Worm (Caenorhabditis elegans) whole organism, late embryonic: ENCODE results near the gene nspb-1.
A peak's percentile ranks its signal among the peaks of the same experiment; 100 is the strongest.

Source experiments
- C38D4.7 ChIP-seq: fragments of 200-800 bp; sonication (Bioruptor generic); optimal IDR thresholded peaks from 2 replicates; lab custom pipeline; 2018; ENCODE audit warnings: mild to moderate bottlenecking, missing genetic modification characterization, moderate library complexity, missing compliant biosample characterization
- F13H6.1 ChIP-seq: sonication (generic microtip); optimal IDR thresholded peaks from 2 replicates; lab custom pipeline; 2016; ENCODE audit warnings: missing genetic modification characterization, missing compliant biosample characterization
- K02D7.2 ChIP-seq: sonication (generic microtip); optimal IDR thresholded peaks from 2 replicates; lab custom pipeline; 2017; ENCODE audit warnings: mild to moderate bottlenecking, missing genetic modification characterization, missing compliant biosample characterization
- K09A11.1 ChIP-seq: sonication (generic microtip); optimal IDR thresholded peaks from 2 replicates; lab custom pipeline; 2017; ENCODE audit warnings: antibody characterized with exemption, mild to moderate bottlenecking, missing genetic modification characterization, missing compliant biosample characterization; ENCODE audit not compliant: insufficient read depth
- ahr-1 ChIP-seq: sonication (generic microtip); optimal IDR thresholded peaks from 2 replicates; lab custom pipeline; 2016; ENCODE audit warnings: missing genetic modification characterization, missing compliant biosample characterization
- ama-1 ChIP-seq: fragments of 150-350 bp; optimal IDR thresholded peaks from 2 replicates; lab custom pipeline; 2014
- ceh-18 ChIP-seq: sonication (generic microtip); optimal IDR thresholded peaks from 2 replicates; lab custom pipeline; 2016; ENCODE audit warnings: missing genetic modification characterization, missing compliant biosample characterization
- ceh-19 ChIP-seq: fragments of 200-800 bp; sonication (Bioruptor generic); optimal IDR thresholded peaks from 2 replicates; lab custom pipeline; 2018; ENCODE audit warnings: mild to moderate bottlenecking, missing genetic modification characterization, missing compliant biosample characterization
- ceh-2 ChIP-seq: sonication (generic microtip); optimal IDR thresholded peaks from 2 replicates; lab custom pipeline; 2016; ENCODE audit warnings: missing genotype, missing genetic modification characterization, missing compliant biosample characterization
- ceh-24 ChIP-seq: sonication (generic microtip); optimal IDR thresholded peaks from 2 replicates; lab custom pipeline; 2016; ENCODE audit warnings: mild to moderate bottlenecking, missing genetic modification characterization, missing compliant biosample characterization
- ceh-45 ChIP-seq: fragments of 200-800 bp; sonication (Bioruptor generic); IDR thresholded peaks from 2 replicates; pipeline ENCODE4 v1.3.6; 2022; ENCODE audit warnings: missing genetic modification reagents, missing genetic modification characterization, missing compliant biosample characterization
- ceh-6 ChIP-seq: fragments of 200-800 bp; sonication (Bioruptor generic); optimal IDR thresholded peaks from 2 replicates; lab custom pipeline; 2018; ENCODE audit warnings: mild to moderate bottlenecking, missing genetic modification characterization, missing compliant biosample characterization
- che-1 ChIP-seq: sonication (generic microtip); optimal IDR thresholded peaks from 2 replicates; lab custom pipeline; 2016; ENCODE audit warnings: mild to moderate bottlenecking, missing genetic modification characterization, missing compliant biosample characterization
- dmd-4 ChIP-seq: sonication (generic microtip); optimal IDR thresholded peaks from 2 replicates; lab custom pipeline; 2016; ENCODE audit warnings: borderline replicate concordance, missing genetic modification characterization, missing compliant biosample characterization
- dve-1 ChIP-seq: sonication (generic microtip); optimal IDR thresholded peaks from 2 replicates; lab custom pipeline; 2017; ENCODE audit warnings: antibody characterized with exemption, mild to moderate bottlenecking, missing genetic modification characterization, missing compliant biosample characterization
- eyg-1 ChIP-seq: sonication (generic microtip); optimal IDR thresholded peaks from 2 replicates; lab custom pipeline; 2016; ENCODE audit warnings: missing genotype, missing genetic modification characterization, missing compliant biosample characterization
- fax-1 ChIP-seq: sonication (generic microtip); optimal IDR thresholded peaks from 2 replicates; lab custom pipeline; 2016; ENCODE audit warnings: missing genotype, missing genetic modification characterization, missing compliant biosample characterization
- gmeb-2 ChIP-seq: sonication (generic microtip); optimal IDR thresholded peaks from 2 replicates; lab custom pipeline; 2016; ENCODE audit warnings: missing genetic modification characterization, inconsistent platforms, missing compliant biosample characterization
- hlh-6 ChIP-seq: sonication (generic microtip); optimal IDR thresholded peaks from 2 replicates; lab custom pipeline; 2016; ENCODE audit warnings: missing genotype, missing genetic modification characterization, missing compliant biosample characterization
- hlh-8 ChIP-seq: sonication (generic microtip); optimal IDR thresholded peaks from 2 replicates; lab custom pipeline; 2016; ENCODE audit warnings: missing genotype, missing genetic modification characterization, missing compliant biosample characterization
- lin-11 ChIP-seq: fragments of 200-800 bp; sonication (Bioruptor generic); optimal IDR thresholded peaks from 2 replicates; lab custom pipeline; 2018; ENCODE audit warnings: mild to moderate bottlenecking, missing genetic modification characterization, missing compliant biosample characterization
- madf-2 ChIP-seq: sonication (generic microtip); optimal IDR thresholded peaks from 2 replicates; lab custom pipeline; 2017; ENCODE audit warnings: missing genetic modification characterization, missing compliant biosample characterization
- mec-3 ChIP-seq: sonication (generic microtip); optimal IDR thresholded peaks from 2 replicates; lab custom pipeline; 2016; ENCODE audit warnings: borderline replicate concordance, missing genetic modification characterization, missing compliant biosample characterization
- nfya-1 ChIP-seq: sonication (generic microtip); optimal IDR thresholded peaks from 2 replicates; lab custom pipeline; 2017; ENCODE audit warnings: missing genetic modification characterization, mild to moderate bottlenecking, missing compliant biosample characterization, antibody characterized with exemption, moderate library complexity
- nhr-11 ChIP-seq: fragments of 150-350 bp; optimal IDR thresholded peaks from 2 replicates; lab custom pipeline; 2014; ENCODE audit warnings: missing biosample characterization, missing genetic modification characterization
- nhr-232 ChIP-seq: sonication (generic microtip); optimal IDR thresholded peaks from 2 replicates; lab custom pipeline; 2016; ENCODE audit warnings: missing genetic modification characterization, missing compliant biosample characterization
- odd-2 ChIP-seq: sonication (generic microtip); optimal IDR thresholded peaks from 2 replicates; lab custom pipeline; 2017; ENCODE audit warnings: antibody characterized with exemption, mild to moderate bottlenecking, missing genetic modification characterization, missing compliant biosample characterization
- pag-3 ChIP-seq: sonication (generic microtip); optimal IDR thresholded peaks from 2 replicates; lab custom pipeline; 2016; ENCODE audit warnings: missing compliant biosample characterization, missing genetic modification characterization, borderline replicate concordance
- pat-9 ChIP-seq: fragments of 200-800 bp; sonication (Bioruptor generic); optimal IDR thresholded peaks from 2 replicates; lab custom pipeline; 2018; ENCODE audit warnings: mild to moderate bottlenecking, missing genetic modification characterization, moderate library complexity, missing compliant biosample characterization
- pha-4 ChIP-seq: fragments of 150-350 bp; optimal IDR thresholded peaks from 2 replicates; lab custom pipeline; 2018; ENCODE audit warnings: missing biosample characterization, missing genetic modification reagents, missing genetic modification characterization
- pqm-1 ChIP-seq: sonication (generic microtip); optimal IDR thresholded peaks from 2 replicates; lab custom pipeline; 2016; ENCODE audit warnings: missing genetic modification characterization, missing compliant biosample characterization
- pros-1 ChIP-seq: fragments of 150-350 bp; optimal IDR thresholded peaks from 2 replicates; lab custom pipeline; 2014; ENCODE audit warnings: missing biosample characterization, missing genetic modification reagents, missing genetic modification characterization
- ref-2 ChIP-seq: sonication (generic microtip); optimal IDR thresholded peaks from 2 replicates; lab custom pipeline; 2016; ENCODE audit warnings: missing genetic modification characterization, missing compliant biosample characterization
- sdc-2 ChIP-seq: sonication (generic microtip); optimal IDR thresholded peaks from 2 replicates; lab custom pipeline; 2016; ENCODE audit warnings: missing genotype, missing genetic modification characterization, missing compliant biosample characterization
- sox-2 ChIP-seq: fragments of 200-800 bp; sonication (Bioruptor generic); IDR thresholded peaks from 2 replicates; pipeline ENCODE4 v1.3.6; 2022; ENCODE audit warnings: missing genetic modification reagents, missing genetic modification characterization, missing compliant biosample characterization
- unc-55 ChIP-seq: sonication (generic microtip); optimal IDR thresholded peaks from 2 replicates; lab custom pipeline; 2017; ENCODE audit warnings: missing biosample characterization, missing genetic modification reagents, missing genetic modification characterization
- unc-86 ChIP-seq: sonication (generic microtip); optimal IDR thresholded peaks from 2 replicates; lab custom pipeline; 2016; ENCODE audit warnings: missing genetic modification characterization, missing compliant biosample characterization
- zip-5 ChIP-seq: sonication (generic microtip); optimal IDR thresholded peaks from 2 replicates; lab custom pipeline; 2016; ENCODE audit warnings: missing genetic modification characterization, missing compliant biosample characterization

The nspb-1 gene

ce11 chrIV:6576728-6577101 is 14.2 kb downstream of the nspb-1 start (continued):
- TF ChIP-seq ceh-24 (tag; lab: Kevin White, UChicago) (no peak), ceh-45 (GFP tag; lab: Robert Waterston, UW) (no peak), ceh-2 (tag; lab: Kevin White, UChicago) (no peak), hlh-6 (tag; lab: Kevin White, UChicago) (no peak), sox-2 (GFP tag; lab: Robert Waterston, UW) (no peak), ceh-6 (no peak), unc-86 (no peak), mec-3 (tag; lab: Kevin White, UChicago) (no peak), ref-2 (peak; percentile 39), pqm-1 (tag; lab: Kevin White, UChicago) (no peak), F13H6.1 (tag; lab: Kevin White, UChicago) (peak; percentile 25), pros-1 (tag; lab: Kevin White, UChicago) (peak; percentile 32), odd-2 (tag; lab: Kevin White, UChicago) (no peak), eyg-1 (tag; lab: Kevin White, UChicago) (no peak), fax-1 (tag; lab: Kevin White, UChicago) (no peak), ceh-19 (GFP tag; lab: Kevin White, UChicago) (no peak), ceh-18 (tag; lab: Kevin White, UChicago) (peak; percentile 17), hlh-8 (tag; lab: Kevin White, UChicago) (no peak), pag-3 (tag; lab: Kevin White, UChicago) (no peak), gmeb-2 (tag; lab: Kevin White, UChicago) (no peak), pha-4 (tag; lab: Kevin White, UChicago) (no peak), nhr-11 (tag; lab: Kevin White, UChicago) (no peak), ahr-1 (tag; lab: Kevin White, UChicago) (no peak), madf-2 (tag; lab: Kevin White, UChicago) (no peak), sdc-2 (tag; lab: Kevin White, UChicago) (no peak), K02D7.2 (tag; lab: Kevin White, UChicago) (no peak), ama-1 (lab: Kevin White, UChicago) (no peak), pat-9 (no peak), dve-1 (tag; lab: Kevin White, UChicago) (no peak), che-1 (tag; lab: Kevin White, UChicago) (no peak), zip-5 (tag; lab: Kevin White, UChicago) (no peak), K09A11.1 (no peak), C38D4.7 (GFP tag; lab: Kevin White, UChicago) (no peak), nhr-232 (tag; lab: Kevin White, UChicago) (no peak)
- TF ChIP-seq, all 69 proteins: peak for 14

- TF ChIP-seq lin-11 (tag; lab: Kevin White, UChicago): peak; percentile 9
- TF ChIP-seq dve-1 (tag; lab: Kevin White, UChicago): peak; percentile 59
- TF ChIP-seq dmd-4: no peak
- no peak for TF ChIP-seq ceh-19 (GFP tag; lab: Kevin White, UChicago)
These were observed 14.8 kb downstream of the nspb-1 start for ce11 chrIV:6575959-6576727.

- TF ChIP-seq nfya-1 (tag; lab: Kevin White, UChicago) (peak; percentile 37), unc-55 (GFP tag; lab: Kevin White, UChicago) (peak; percentile 71), pag-3 (tag; lab: Kevin White, UChicago) (no peak)
These were observed 16.6 kb downstream of the nspb-1 start for ce11 chrIV:6574343-6574742.
